Worm (Caenorhabditis elegans) whole organism, early embryonic: ENCODE measurements around the gene pho-6.

Experiments used
- B0310.2 ChIP-seq: sonication (generic microtip); optimal IDR thresholded peaks from 2 replicates; lab custom pipeline; 2016; ENCODE audit warnings: mild to moderate bottlenecking, missing genetic modification characterization, missing compliant biosample characterization
- F13C5.2 ChIP-seq: sonication (generic microtip); optimal IDR thresholded peaks from 2 replicates; lab custom pipeline; 2017; ENCODE audit warnings: mild to moderate bottlenecking, missing genetic modification characterization, inconsistent platforms, missing compliant biosample characterization
- aly-1 ChIP-seq: sonication (generic microtip); optimal IDR thresholded peaks from 2 replicates; lab custom pipeline; 2016; ENCODE audit warnings: missing genetic modification characterization, missing compliant biosample characterization
- ama-1 ChIP-seq: fragments of 150-350 bp; optimal IDR thresholded peaks from 2 replicates; lab custom pipeline; 2014
- ceh-13 ChIP-seq: fragments of 200-800 bp; sonication (Bioruptor generic); optimal IDR thresholded peaks from 2 replicates; lab custom pipeline; 2018; ENCODE audit warnings: mild to moderate bottlenecking, missing genetic modification characterization, missing compliant biosample characterization
- ceh-36 ChIP-seq: sonication (generic microtip); optimal IDR thresholded peaks from 2 replicates; lab custom pipeline; 2016; ENCODE audit warnings: missing genetic modification characterization, inconsistent platforms, missing compliant biosample characterization
- ets-7 ChIP-seq: sonication (generic microtip); optimal IDR thresholded peaks from 2 replicates; lab custom pipeline; 2016; ENCODE audit warnings: missing genotype, missing genetic modification characterization, missing compliant biosample characterization
- flt-1 ChIP-seq: fragments of 200-800 bp; sonication (Bioruptor generic); IDR thresholded peaks from 2 replicates; pipeline ENCODE4 v1.3.6; 2022; ENCODE audit warnings: missing genetic modification characterization, missing compliant biosample characterization
- hmbx-1 ChIP-seq: sonication (generic microtip); optimal IDR thresholded peaks from 2 replicates; lab custom pipeline; 2016; ENCODE audit warnings: mild to moderate bottlenecking, missing genetic modification characterization, missing compliant biosample characterization
- hmg-4 ChIP-seq: fragments of 200-800 bp; sonication (Bioruptor generic); optimal IDR thresholded peaks from 2 replicates; lab custom pipeline; 2018; ENCODE audit warnings: mild to moderate bottlenecking, missing genetic modification characterization, missing compliant biosample characterization
- hnd-1 ChIP-seq: sonication (generic microtip); optimal IDR thresholded peaks from 2 replicates; lab custom pipeline; 2016; ENCODE audit warnings: missing genetic modification characterization, missing compliant biosample characterization
- pes-1 ChIP-seq: fragments of 200-800 bp; sonication (Bioruptor generic); IDR thresholded peaks from 2 replicates; pipeline ENCODE4 v1.3.6; 2022; ENCODE audit warnings: missing genetic modification reagents, missing genetic modification characterization, missing compliant biosample characterization
- scrt-1 ChIP-seq: fragments of 200-800 bp; sonication (Bioruptor generic); IDR thresholded peaks from 2 replicates; pipeline ENCODE4 v1.3.6; 2022; ENCODE audit warnings: missing genetic modification characterization, missing compliant biosample characterization
- sea-1 ChIP-seq: fragments of 200-800 bp; sonication (Bioruptor generic); conservative IDR thresholded peaks from 2 replicates; pipeline ENCODE4 v1.3.6; 2022; ENCODE audit warnings: missing genetic modification characterization, missing compliant biosample characterization
- tbx-11 ChIP-seq: fragments of 200-800 bp; sonication (Bioruptor generic); IDR thresholded peaks from 2 replicates; pipeline ENCODE4 v1.3.6; 2022; ENCODE audit warnings: missing genetic modification characterization, missing compliant biosample characterization
- tbx-37 ChIP-seq: fragments of 200-800 bp; sonication (Bioruptor generic); conservative IDR thresholded peaks from 2 replicates; pipeline ENCODE4 v1.3.6; 2022; ENCODE audit warnings: missing genetic modification reagents, missing genetic modification characterization, missing compliant biosample characterization
- tra-4 ChIP-seq: sonication (generic microtip); optimal IDR thresholded peaks from 2 replicates; lab custom pipeline; 2017; ENCODE audit warnings: missing genetic modification characterization, missing compliant biosample characterization

The pho-6 gene

DNA sequence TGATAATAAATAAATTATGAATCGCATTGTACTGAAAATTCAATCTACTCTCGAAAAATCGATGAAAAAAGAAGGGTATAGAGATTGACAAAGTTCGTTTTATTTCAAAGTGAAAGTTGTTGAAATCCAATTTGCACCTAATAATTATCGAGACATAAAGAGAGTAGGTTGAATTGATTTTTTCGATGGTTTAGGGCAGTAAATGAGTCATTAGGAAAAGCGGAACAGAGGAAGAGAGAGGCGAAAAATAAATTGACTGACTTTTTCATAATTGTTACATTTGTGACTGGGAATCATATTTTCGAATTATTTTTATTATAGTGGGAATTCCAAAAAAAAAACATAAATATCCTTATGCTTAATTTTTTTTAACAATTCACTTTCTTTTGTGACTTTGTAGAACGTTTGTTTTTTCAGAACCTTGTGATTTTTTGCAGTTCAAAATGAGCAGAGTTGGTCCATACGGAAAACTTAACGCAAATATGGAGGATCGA lies at the start of gene pho-6, which contains the start of gene F52E1.3:
Gene pho-6, minus strand, starts transcription at position 101 of the 494 bp plus-strand sequence.
Gene F52E1.3, plus strand, starts transcription at position 444 of the 494 bp plus-strand sequence.
- TF ChIP-seq tbx-11 (GFP tag; lab: Robert Waterston, UW) (no peak), flt-1 (GFP tag; lab: Robert Waterston, UW) (no peak), B0310.2 (tag; lab: Kevin White, UChicago) (no peak), hmg-4 (GFP tag; lab: Kevin White, UChicago) (no peak), F13C5.2 (tag; lab: Kevin White, UChicago) (no peak), pes-1 (GFP tag; lab: Robert Waterston, UW) (no peak), hmbx-1 (tag; lab: Kevin White, UChicago) (no peak), tra-4 (no peak), ceh-13 (no peak)

DNA sequence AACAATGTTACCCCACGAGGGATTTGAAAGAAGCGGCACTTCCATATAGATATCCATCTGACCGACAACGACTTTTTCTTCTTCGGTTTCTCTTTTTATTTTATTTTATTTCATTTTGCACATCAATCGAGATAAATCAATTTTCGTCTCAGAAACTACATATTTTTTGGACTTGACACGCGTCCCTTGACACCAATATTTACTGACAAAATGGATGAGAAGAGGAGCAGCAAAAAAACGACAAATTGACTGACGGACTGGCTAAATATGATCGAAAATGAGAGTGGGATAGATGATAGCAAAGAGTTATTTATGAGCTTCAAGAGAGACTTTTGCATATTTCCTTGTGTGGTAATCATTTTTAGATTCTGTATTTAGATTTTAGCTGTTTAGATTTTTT lies 43.1 kb upstream of the pho-6 start:
- TF ChIP-seq B0310.2 (tag; lab: Kevin White, UChicago) (no peak), ceh-36 (no peak), hmg-4 (GFP tag; lab: Kevin White, UChicago) (no peak), tra-4 (no peak), ets-7 (tag; lab: Kevin White, UChicago) (no peak), ama-1 (no peak), hmbx-1 (tag; lab: Kevin White, UChicago) (no peak), F13C5.2 (tag; lab: Kevin White, UChicago) (no peak), sea-1 (no peak), scrt-1 (GFP tag; lab: Robert Waterston, UW) (no peak), tbx-11 (GFP tag; lab: Robert Waterston, UW) (no peak), pes-1 (GFP tag; lab: Robert Waterston, UW) (no peak)

DNA sequence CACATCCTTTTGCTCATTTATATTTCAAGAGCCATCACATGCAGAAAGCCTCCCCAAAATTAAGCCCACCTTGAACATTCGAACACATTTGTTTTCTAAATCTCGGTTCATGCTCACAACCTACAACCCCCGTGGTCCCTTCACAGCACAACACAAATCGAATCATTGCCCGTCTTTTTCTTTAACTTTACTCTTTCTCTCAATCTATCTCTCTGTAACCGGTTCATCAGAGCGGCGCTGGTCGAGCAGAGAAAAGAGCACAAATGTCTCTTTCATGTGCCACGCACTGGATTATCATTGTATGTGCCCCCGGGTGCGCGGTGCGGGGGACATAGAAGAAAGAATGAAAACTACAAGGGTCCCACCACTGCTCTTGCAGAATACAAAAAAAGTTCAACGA lies 41.0 kb upstream of the pho-6 start:
- TF ChIP-seq tra-4, result no peak
- no peak for TF ChIP-seq tbx-37 (GFP tag; lab: Robert Waterston, UW)
- no peak for TF ChIP-seq pes-1 (GFP tag; lab: Robert Waterston, UW)
- TF ChIP-seq hnd-1, result no peak
- TF ChIP-seq ceh-36, result no peak
- no peak for TF ChIP-seq ceh-13
- TF ChIP-seq aly-1, result no peak
- TF ChIP-seq hmbx-1 (tag; lab: Kevin White, UChicago), result no peak
- no peak for TF ChIP-seq ama-1
- no peak for TF ChIP-seq scrt-1 (GFP tag; lab: Robert Waterston, UW)

DNA sequence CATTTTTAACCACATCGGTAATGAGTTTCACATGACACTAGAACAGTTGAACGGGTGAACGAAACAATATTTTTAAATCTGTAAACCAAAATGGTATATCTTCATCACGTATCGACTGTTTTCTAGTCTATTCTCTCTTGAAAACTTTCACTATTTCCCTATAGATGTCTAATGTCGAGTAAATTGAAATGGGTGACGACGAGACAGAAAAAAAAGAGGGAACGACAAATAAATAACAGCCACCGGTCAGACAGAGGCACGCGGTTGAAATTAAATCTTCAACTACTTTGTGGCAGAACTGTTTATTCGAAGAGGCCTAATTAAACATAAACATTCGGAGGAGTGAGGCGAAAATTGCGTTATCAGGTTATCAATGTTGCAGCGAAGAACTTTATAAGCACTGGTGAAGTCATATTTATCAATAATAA lies 40.2 kb upstream of the pho-6 start:
- TF ChIP-seq F13C5.2 (tag; lab: Kevin White, UChicago) (no peak), scrt-1 (GFP tag; lab: Robert Waterston, UW) (no peak), ama-1 (no peak), B0310.2 (tag; lab: Kevin White, UChicago) (no peak), hnd-1 (no peak), ceh-36 (no peak), tbx-11 (GFP tag; lab: Robert Waterston, UW) (no peak), aly-1 (no peak), tbx-37 (GFP tag; lab: Robert Waterston, UW) (no peak), ets-7 (tag; lab: Kevin White, UChicago) (no peak), sea-1 (no peak), ceh-13 (no peak), hmg-4 (GFP tag; lab: Kevin White, UChicago) (no peak), flt-1 (GFP tag; lab: Robert Waterston, UW) (no peak), pes-1 (GFP tag; lab: Robert Waterston, UW) (no peak)

DNA sequence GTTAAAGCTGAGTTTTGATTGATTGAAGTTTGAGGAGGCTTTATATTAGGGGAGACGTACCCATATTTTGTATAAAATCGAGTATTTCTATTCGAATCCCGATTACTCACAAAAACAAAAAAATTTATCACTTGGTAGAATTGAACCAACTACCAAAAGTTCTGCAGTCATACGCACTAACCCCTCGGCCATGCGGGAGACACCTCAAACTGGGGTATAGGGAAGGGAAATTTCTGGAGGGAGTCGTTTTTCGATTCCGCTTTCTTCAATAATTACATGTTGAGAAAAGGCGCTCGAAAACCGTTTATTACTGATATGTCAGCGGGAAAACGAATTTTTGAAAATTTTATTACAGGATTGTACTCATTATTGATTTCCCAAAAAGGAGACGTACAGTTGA lies 37.0 kb upstream of the pho-6 start:
- TF ChIP-seq pes-1 (GFP tag; lab: Robert Waterston, UW) (peak; percentile 86), tbx-37 (GFP tag; lab: Robert Waterston, UW) (peak; percentile 60), scrt-1 (GFP tag; lab: Robert Waterston, UW) (peak; percentile 84), sea-1 (peak; percentile 80), flt-1 (GFP tag; lab: Robert Waterston, UW) (peak; percentile 80), tbx-11 (GFP tag; lab: Robert Waterston, UW) (peak; percentile 75)

DNA sequence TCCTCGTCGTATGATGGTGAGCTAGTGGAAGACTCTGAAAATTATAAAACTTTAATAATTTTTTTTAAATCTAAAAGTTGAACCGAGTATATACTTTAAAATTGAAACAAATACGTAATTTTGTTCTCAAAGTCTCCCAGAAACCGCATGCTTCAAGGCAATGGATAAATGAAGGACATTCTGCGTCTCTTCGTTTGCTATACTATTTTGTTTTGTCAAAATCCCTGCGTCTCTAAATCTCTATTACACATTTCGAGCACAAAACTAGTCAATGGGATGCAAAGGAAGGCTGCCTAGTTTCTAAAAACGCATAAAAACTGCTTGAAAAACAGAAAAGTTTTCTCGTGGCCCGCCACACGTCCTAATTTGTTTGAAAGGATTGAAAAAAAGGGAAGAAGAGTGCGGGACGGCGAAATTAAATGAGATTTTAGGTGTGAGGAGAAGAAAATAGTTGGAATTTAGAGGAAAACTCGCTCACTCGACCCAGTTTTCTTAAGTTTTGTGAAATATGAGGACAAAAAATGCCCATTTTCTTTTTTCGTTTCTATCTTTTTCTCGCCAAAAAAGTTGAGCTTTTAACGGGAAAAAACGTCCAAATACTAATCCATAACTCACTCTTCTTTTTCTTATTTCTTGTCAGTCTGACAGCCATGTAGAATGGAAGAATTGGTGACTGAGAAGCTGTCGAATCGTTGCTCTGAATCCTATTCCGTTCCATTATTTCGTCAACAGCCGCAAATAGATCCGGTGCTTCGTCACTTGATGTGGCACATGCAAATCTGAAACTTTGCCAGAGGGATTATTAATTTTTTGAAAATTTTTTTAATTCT lies 34.5 kb upstream of the pho-6 start:
- TF ChIP-seq hmbx-1 (tag; lab: Kevin White, UChicago) (no peak), ama-1 (no peak), ets-7 (tag; lab: Kevin White, UChicago) (no peak), tbx-11 (GFP tag; lab: Robert Waterston, UW) (no peak), hmg-4 (GFP tag; lab: Kevin White, UChicago) (no peak), sea-1 (no peak), B0310.2 (tag; lab: Kevin White, UChicago) (no peak), flt-1 (GFP tag; lab: Robert Waterston, UW) (no peak), tra-4 (no peak)

DNA sequence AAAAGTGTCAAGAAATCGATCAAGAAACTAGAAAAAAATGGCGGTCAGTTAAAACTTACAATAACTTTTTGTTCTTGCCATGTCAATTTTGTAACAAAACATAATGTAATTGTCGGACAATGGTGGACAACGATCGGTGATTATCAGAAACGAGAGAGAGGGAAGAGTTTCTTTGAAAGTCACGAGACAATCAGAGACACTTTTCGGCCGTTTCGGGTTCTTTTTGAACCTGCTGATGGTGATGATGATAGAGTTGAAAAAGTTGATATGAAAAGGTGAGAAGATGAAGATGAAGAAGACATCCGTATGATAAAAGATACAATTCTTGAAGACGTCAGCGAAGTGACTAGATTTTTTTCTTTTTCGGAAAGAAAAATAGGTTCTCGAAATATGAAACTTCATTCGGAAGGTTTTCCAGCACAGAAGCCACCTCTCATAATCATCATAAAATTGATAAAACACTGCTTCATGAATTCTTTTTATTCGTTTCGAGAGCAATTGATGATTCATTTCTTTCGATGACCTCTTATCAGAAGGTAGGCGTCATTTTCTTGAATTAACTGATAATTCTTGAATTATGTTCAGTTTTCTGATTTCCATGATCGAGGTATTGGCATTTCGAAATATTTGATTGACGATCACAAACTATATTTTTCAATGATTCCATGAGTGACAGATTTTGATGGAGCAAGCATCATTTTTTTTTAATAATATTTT lies 32.6 kb upstream of the pho-6 start:
- TF ChIP-seq hmg-4 (GFP tag; lab: Kevin White, UChicago) (no peak), tra-4 (no peak), hmbx-1 (tag; lab: Kevin White, UChicago) (no peak), scrt-1 (GFP tag; lab: Robert Waterston, UW) (no peak), ceh-13 (no peak), B0310.2 (tag; lab: Kevin White, UChicago) (no peak), ama-1 (no peak), tbx-37 (GFP tag; lab: Robert Waterston, UW) (no peak), hnd-1 (no peak), ets-7 (tag; lab: Kevin White, UChicago) (no peak), sea-1 (no peak), tbx-11 (GFP tag; lab: Robert Waterston, UW) (no peak), F13C5.2 (tag; lab: Kevin White, UChicago) (no peak), flt-1 (GFP tag; lab: Robert Waterston, UW) (no peak), aly-1 (no peak), ceh-36 (no peak), pes-1 (GFP tag; lab: Robert Waterston, UW) (no peak)
